Fruit fly (Drosophila melanogaster) S2 (cell line): ENCODE data around the gene Sec23.

Experiments
- CG8478 ChIP-seq: fragments of >200 bp; optimal IDR thresholded peaks from 2 replicates; lab custom pipeline; 2018
- CTCF ChIP-seq, 2 experiments: fragments of >200 bp; optimal IDR thresholded peaks; 2 replicates each; lab custom pipeline; 2018

- TF ChIP-seq CG8478 (lab: Kevin White, UChicago) (no peak), CTCF (optimal IDR thresholded peaks at IDR 0.05; lab: Kevin White, UChicago) (peak; percentile 23 to 48)
These were observed 47.8 kb upstream of the Sec23 start, which contains the start of the genes kra and SecS for dm6 chr3R:5601044-5601523.
